Fruit fly (Drosophila melanogaster) whole organism, embryonic: Measurements from ENCODE around the gene TTLL1A.
A peak's percentile ranks its signal among the peaks of the same experiment; 100 is the strongest.

ENCODE experiments used
- ATbp ChIP-seq: fragments of 200-800 bp; sonication (Bioruptor generic); optimal IDR thresholded peaks from 2 replicates; lab custom pipeline; 2017; ENCODE audit warnings: missing biosample characterization, mild to moderate bottlenecking, missing genetic modification characterization, missing genetic modification reagents
- CG10321 ChIP-seq: fragments of 200-800 bp; sonication (Bioruptor generic); IDR thresholded peaks from 2 replicates; pipeline ENCODE4 v1.3.6; 2022; ENCODE audit warnings: missing biosample characterization, missing genetic modification characterization
- CG12236 ChIP-seq: fragments of 200-800 bp; sonication (Bioruptor generic); optimal IDR thresholded peaks from 2 replicates; lab custom pipeline; 2016; ENCODE audit warnings: missing biosample characterization, missing genetic modification characterization
- CG12744 ChIP-seq: fragments of 200-800 bp; sonication (Bioruptor generic); optimal IDR thresholded peaks from 2 replicates; lab custom pipeline; 2016; ENCODE audit warnings: missing biosample characterization, missing genetic modification characterization
- CG14014 ChIP-seq: fragments of 200-800 bp; sonication (Bioruptor generic); IDR thresholded peaks from 2 replicates; pipeline ENCODE4 v1.3.6; 2022; ENCODE audit warnings: missing biosample characterization, missing genetic modification characterization
- CG15479 ChIP-seq: fragments of 200-800 bp; sonication (Bioruptor generic); optimal IDR thresholded peaks from 3 replicates; lab custom pipeline; 2019; ENCODE audit warnings: missing biosample characterization, mild to moderate bottlenecking, missing genetic modification characterization, moderate library complexity
- CG15696 ChIP-seq: fragments of 200-800 bp; sonication (Bioruptor generic); optimal IDR thresholded peaks from 2 replicates; lab custom pipeline; 2019; ENCODE audit warnings: missing biosample characterization, mild to moderate bottlenecking, missing genetic modification characterization, moderate library complexity
- CG17186 ChIP-seq: fragments of 200-800 bp; sonication (Bioruptor generic); optimal IDR thresholded peaks from 3 replicates; lab custom pipeline; 2017; ENCODE audit warnings: missing biosample characterization, missing genetic modification reagents, missing genetic modification characterization
- CG17385 ChIP-seq: fragments of 200-800 bp; sonication (Bioruptor generic); optimal IDR thresholded peaks from 3 replicates; lab custom pipeline; 2018; ENCODE audit warnings: missing biosample characterization, mild to moderate bottlenecking, missing genetic modification characterization
- CG18599 ChIP-seq: fragments of 200-800 bp; sonication (Bioruptor generic); optimal IDR thresholded peaks from 3 replicates; lab custom pipeline; 2017; ENCODE audit warnings: missing biosample characterization, missing genetic modification characterization, mild to moderate bottlenecking, moderate library complexity, missing genetic modification reagents
- CG18619 ChIP-seq: fragments of 200-800 bp; sonication (Bioruptor generic); optimal IDR thresholded peaks from 3 replicates; lab custom pipeline; 2017; ENCODE audit warnings: missing biosample characterization, mild to moderate bottlenecking, missing genetic modification characterization
- CG2199 ChIP-seq: fragments of 200-800 bp; sonication (Bioruptor generic); IDR thresholded peaks from 3 replicates; pipeline ENCODE4 v1.3.6; 2022; ENCODE audit warnings: missing biosample characterization, missing genetic modification characterization
- CG31365 ChIP-seq: fragments of 200-800 bp; sonication (Bioruptor generic); optimal IDR thresholded peaks from 2 replicates; lab custom pipeline; 2018; ENCODE audit warnings: missing biosample characterization, mild to moderate bottlenecking, missing genetic modification characterization
- CG3838 ChIP-seq: fragments of 200-800 bp; sonication (Bioruptor generic); optimal IDR thresholded peaks from 3 replicates; lab custom pipeline; 2016; ENCODE audit warnings: missing biosample characterization, missing genetic modification characterization
- CG42726 ChIP-seq: fragments of 200-800 bp; sonication (Bioruptor generic); IDR thresholded peaks from 2 replicates; pipeline ENCODE4 v1.3.6; 2022; ENCODE audit warnings: missing biosample characterization, missing genetic modification characterization; ENCODE audit not compliant: partially characterized antibody
- CG4360 ChIP-seq: fragments of 200-800 bp; sonication (Bioruptor generic); IDR thresholded peaks from 2 replicates; pipeline ENCODE4 v1.3.6; 2022; ENCODE audit warnings: missing biosample characterization, missing genetic modification characterization
- CG5953 ChIP-seq: fragments of 200-800 bp; sonication (Bioruptor generic); IDR thresholded peaks from 2 replicates; pipeline ENCODE4 v1.3.6; 2022; ENCODE audit warnings: missing biosample characterization, missing genetic modification characterization
- CG7928 ChIP-seq: fragments of 200-800 bp; sonication (Bioruptor generic); optimal IDR thresholded peaks from 2 replicates; lab custom pipeline; 2017; ENCODE audit warnings: missing biosample characterization, mild to moderate bottlenecking, missing genetic modification characterization
- CG9215 ChIP-seq: fragments of 200-800 bp; sonication (Bioruptor generic); IDR thresholded peaks from 2 replicates; pipeline ENCODE4 v1.3.6; 2022; ENCODE audit warnings: missing biosample characterization, missing genetic modification characterization
- CG9727 ChIP-seq: fragments of 200-800 bp; sonication (Bioruptor generic); optimal IDR thresholded peaks from 3 replicates; lab custom pipeline; 2017; ENCODE audit warnings: missing biosample characterization, mild to moderate bottlenecking, missing genetic modification characterization
- Deaf1 ChIP-seq: fragments of 200-800 bp; optimal IDR thresholded peaks from 3 replicates; lab custom pipeline; 2019; ENCODE audit warnings: missing biosample characterization, mild to moderate bottlenecking, missing genetic modification characterization, moderate library complexity
- Dip3 ChIP-seq: fragments of 200-800 bp; sonication (Bioruptor generic); optimal IDR thresholded peaks from 3 replicates; lab custom pipeline; 2016; ENCODE audit warnings: missing biosample characterization, missing genetic modification characterization
- Doc3 ChIP-seq: fragments of 200-800 bp; sonication (Bioruptor generic); IDR thresholded peaks from 3 replicates; pipeline ENCODE4 v1.3.6; 2022; ENCODE audit warnings: missing biosample characterization, missing genetic modification characterization; ENCODE audit not compliant: partially characterized antibody
- H15 ChIP-seq: fragments of 200-800 bp; sonication (Bioruptor generic); IDR thresholded peaks from 3 replicates; pipeline ENCODE4 v1.3.6; 2022; ENCODE audit warnings: missing biosample characterization, missing genetic modification characterization
- H2.0 ChIP-seq: fragments of 200-800 bp; sonication (Bioruptor generic); IDR thresholded peaks from 2 replicates; pipeline ENCODE4 v1.3.6; 2022; ENCODE audit warnings: missing biosample characterization, missing genetic modification characterization
- Hmr ChIP-seq: fragments of 200-800 bp; sonication (Bioruptor generic); optimal IDR thresholded peaks from 3 replicates; lab custom pipeline; 2017; ENCODE audit warnings: mild to moderate bottlenecking, missing biosample characterization, missing genetic modification reagents, missing genetic modification characterization
- Med ChIP-seq: fragments of 200-800 bp; sonication (Bioruptor generic); peaks from one replicate; lab custom pipeline; 2016; ENCODE audit warnings: missing biosample characterization, missing genetic modification characterization, mild to moderate bottlenecking, inconsistent platforms, moderate library complexity
- NFAT ChIP-seq: fragments of 200-800 bp; sonication (Bioruptor generic); IDR thresholded peaks from 2 replicates; pipeline ENCODE4 v1.3.6; 2022; ENCODE audit warnings: missing biosample characterization, missing genetic modification characterization
- abd-A ChIP-seq: fragments of 200-800 bp; sonication (Bioruptor generic); optimal IDR thresholded peaks from 3 replicates; lab custom pipeline; 2019; ENCODE audit warnings: missing biosample characterization, mild to moderate bottlenecking, missing genetic modification characterization, moderate library complexity
- bowl ChIP-seq: fragments of 200-800 bp; sonication (Bioruptor generic); IDR thresholded peaks from 2 replicates; pipeline ENCODE4 v1.3.6; 2022; ENCODE audit warnings: missing biosample characterization, missing genetic modification characterization
- dimm ChIP-seq: fragments of 200-800 bp; sonication (Bioruptor generic); IDR thresholded peaks from 2 replicates; pipeline ENCODE4 v1.3.6; 2022; ENCODE audit warnings: missing biosample characterization, missing genetic modification characterization
- fd102C ChIP-seq: fragments of 200-800 bp; sonication (Bioruptor generic); optimal IDR thresholded peaks from 2 replicates; lab custom pipeline; 2018; ENCODE audit warnings: missing biosample characterization, mild to moderate bottlenecking, missing genetic modification characterization, moderate library complexity
- gce ChIP-seq: fragments of 200-800 bp; sonication (Bioruptor generic); IDR thresholded peaks from 3 replicates; pipeline ENCODE4 v1.3.6; 2022; ENCODE audit warnings: missing biosample characterization, missing genetic modification characterization
- gsb-n ChIP-seq: fragments of 200-800 bp; sonication (Bioruptor generic); optimal IDR thresholded peaks from 3 replicates; lab custom pipeline; 2018; ENCODE audit warnings: missing biosample characterization, mild to moderate bottlenecking, missing genetic modification characterization
- kah ChIP-seq: fragments of 200-800 bp; sonication (Bioruptor generic); optimal IDR thresholded peaks from 2 replicates; lab custom pipeline; 2018; ENCODE audit warnings: missing biosample characterization, mild to moderate bottlenecking, missing genetic modification characterization
- maf-S ChIP-seq: fragments of 200-800 bp; sonication (Bioruptor generic); optimal IDR thresholded peaks from 2 replicates; lab custom pipeline; 2016; ENCODE audit warnings: missing biosample characterization, missing genetic modification characterization
- mirr ChIP-seq: fragments of 200-800 bp; sonication (Bioruptor generic); optimal IDR thresholded peaks from 3 replicates; lab custom pipeline; 2018; ENCODE audit warnings: missing biosample characterization, mild to moderate bottlenecking, missing genetic modification characterization
- nau ChIP-seq: fragments of 200-800 bp; sonication (Bioruptor generic); optimal IDR thresholded peaks from 3 replicates; lab custom pipeline; 2017; ENCODE audit warnings: missing biosample characterization, mild to moderate bottlenecking, missing genetic modification characterization, missing genetic modification reagents
- pan ChIP-seq, 4 experiments: fragments of >200 bp in 3 of 4; fragments of 200-800 bp in 1 of 4; sonication (Bioruptor generic) in 1 of 4; optimal IDR thresholded peaks in 3 of 4; IDR thresholded peaks in 1 of 4; 2 replicates each; pipeline versions ENCODE4 v1.3.6 to Lab custom; 2017 to 2022; ENCODE audit warnings: missing biosample characterization in 2 of 4, missing genetic modification characterization in 2 of 4, mixed read lengths in 1 of 4
- sc ChIP-seq, 3 experiments: fragments of >200 bp in 2 of 3; fragments of 200-800 bp in 1 of 3; sonication (Bioruptor generic) in 1 of 3; optimal IDR thresholded peaks; 2 replicates in 2 of 3; 3 replicates in 1 of 3; lab custom pipeline; 2017; ENCODE audit warnings: mild to moderate bottlenecking in 1 of 3, missing biosample characterization in 1 of 3, missing genetic modification characterization in 1 of 3, missing genetic modification reagents in 1 of 3
- schlank ChIP-seq: fragments of 200-800 bp; sonication (Bioruptor generic); optimal IDR thresholded peaks from 2 replicates; lab custom pipeline; 2018; ENCODE audit warnings: missing biosample characterization, mild to moderate bottlenecking, missing genetic modification characterization
- sens ChIP-seq: fragments of 200-800 bp; sonication (Bioruptor generic); peaks from one replicate; lab custom pipeline; 2016; ENCODE audit warnings: missing biosample characterization, missing genetic modification characterization
- sqz ChIP-seq: fragments of 200-800 bp; sonication (Bioruptor generic); optimal IDR thresholded peaks from 3 replicates; lab custom pipeline; 2018; ENCODE audit warnings: missing biosample characterization, mild to moderate bottlenecking, missing genetic modification characterization
- toy ChIP-seq: fragments of 200-800 bp; sonication (Bioruptor generic); IDR thresholded peaks from 2 replicates; pipeline ENCODE4 v1.3.6; 2022; ENCODE audit warnings: missing biosample characterization, missing genetic modification characterization
- trh ChIP-seq: fragments of 200-800 bp; sonication (Bioruptor generic); optimal IDR thresholded peaks from 2 replicates; lab custom pipeline; 2016; ENCODE audit warnings: missing biosample characterization, missing genetic modification characterization
- twi ChIP-seq: fragments of 200-800 bp; optimal IDR thresholded peaks from 2 replicates; lab custom pipeline; 2019; ENCODE audit warnings: missing biosample characterization, mild to moderate bottlenecking, missing genetic modification characterization, moderate library complexity
- unc-4 ChIP-seq: fragments of 200-800 bp; sonication (Bioruptor generic); IDR thresholded peaks from 2 replicates; pipeline ENCODE4 v1.3.6; 2022; ENCODE audit warnings: missing biosample characterization, missing genetic modification characterization; ENCODE audit not compliant: partially characterized antibody
- usp ChIP-seq: fragments of >200 bp; optimal IDR thresholded peaks from 2 replicates; lab custom pipeline; 2017; ENCODE audit warnings: missing biosample characterization, missing genetic modification characterization
- vfl ChIP-seq: fragments of 200-800 bp; sonication (Bioruptor generic); optimal IDR thresholded peaks from 2 replicates; lab custom pipeline; 2016; ENCODE audit warnings: missing biosample characterization, missing genetic modification characterization
- vvl ChIP-seq: fragments of 200-800 bp; sonication (Bioruptor generic); IDR thresholded peaks from 2 replicates; pipeline ENCODE4 v1.3.6; 2022; ENCODE audit warnings: missing biosample characterization, missing genetic modification characterization

The TTLL1A gene

dm6 chrX:17160396-17161040 lies 41.9 kb downstream of the TTLL1A start (continued):
- TF ChIP-seq CG17186 (GFP tag; lab: Kevin White, UChicago) (no peak), CG9727 (no peak), fd102C (GFP tag; lab: Kevin White, UChicago) (no peak), bowl (GFP tag; lab: Robert Waterston, UW) (no peak), unc-4 (GFP tag; lab: Robert Waterston, UW) (no peak), nau (GFP tag; lab: Kevin White, UChicago) (no peak), Dip3 (no peak), Med (GFP tag; lab: Kevin White, UChicago) (peak; percentile 36), twi (tag; lab: Kevin White, UChicago) (no peak), vfl (GFP tag; lab: Kevin White, UChicago) (no peak), CG18599 (GFP tag; lab: Kevin White, UChicago) (no peak), pan (optimal IDR thresholded peaks at IDR 0.05; lab: Kevin White, UChicago) (no peak), pan (GFP tag; optimal IDR thresholded peaks at IDR 0.05 in 1 of 2, IDR thresholded peaks at IDR 0.05 in 1 of 2) (peak in 1 of 2 experiments; percentile 24), CG18619 (GFP tag; lab: Kevin White, UChicago) (no peak), toy (GFP tag; lab: Robert Waterston, UW) (no peak), CG12236 (GFP tag; lab: Kevin White, UChicago) (no peak), CG4360 (peak; percentile 98), mirr (GFP tag; lab: Kevin White, UChicago) (no peak), sens (GFP tag; lab: Kevin White, UChicago) (peak; percentile 75), CG5953 (GFP tag; lab: Robert Waterston, UW) (no peak), CG12744 (GFP tag; lab: Kevin White, UChicago) (no peak), CG10321 (GFP tag; lab: Robert Waterston, UW) (0 out of 2 replicates have a peak, but pooled peaks have one; percentile 36), NFAT (GFP tag; lab: Robert Waterston, UW) (no peak), CG15479 (peak; percentile 60), schlank (tag; lab: Kevin White, UChicago) (no peak), CG31365 (tag; lab: Kevin White, UChicago) (no peak), abd-A (no peak), dimm (no peak), CG42726 (GFP tag; lab: Robert Waterston, UW) (no peak), maf-S (no peak), gce (GFP tag; lab: Robert Waterston, UW) (no peak), Deaf1 (no peak), trh (no peak), CG9215 (GFP tag; lab: Robert Waterston, UW) (no peak), usp (GFP tag; lab: Kevin White, UChicago) (no peak), CG2199 (0 out of 3 replicates have a peak, but pooled peaks have one; percentile 73), CG7928 (GFP tag; lab: Kevin White, UChicago) (no peak), H15 (GFP tag; lab: Robert Waterston, UW) (no peak), sqz (GFP tag; lab: Kevin White, UChicago) (no peak), CG14014 (GFP tag; lab: Robert Waterston, UW) (no peak), Hmr (GFP tag; lab: Kevin White, UChicago) (no peak), sc (optimal IDR thresholded peaks at IDR 0.05; lab: Kevin White, UChicago) (no peak), sc (GFP tag; optimal IDR thresholded peaks at IDR 0.05; lab: Kevin White, UChicago) (no peak), H2.0 (GFP tag; lab: Robert Waterston, UW) (no peak), gsb-n (no peak), CG15696 (tag; lab: Kevin White, UChicago) (no peak), vvl (GFP tag; lab: Robert Waterston, UW) (no peak), ATbp (GFP tag; lab: Kevin White, UChicago) (no peak), CG17385 (no peak), CG3838 (GFP tag; lab: Kevin White, UChicago) (peak; percentile 2), kah (GFP tag; lab: Kevin White, UChicago) (no peak), Doc3 (GFP tag; lab: Robert Waterston, UW) (no peak)
